Fruit fly (Drosophila melanogaster): ENCODE measurements around the gene Alr.
A peak's percentile ranks its signal among the peaks of the same experiment; 100 is the strongest.

Alr gene

DNA sequence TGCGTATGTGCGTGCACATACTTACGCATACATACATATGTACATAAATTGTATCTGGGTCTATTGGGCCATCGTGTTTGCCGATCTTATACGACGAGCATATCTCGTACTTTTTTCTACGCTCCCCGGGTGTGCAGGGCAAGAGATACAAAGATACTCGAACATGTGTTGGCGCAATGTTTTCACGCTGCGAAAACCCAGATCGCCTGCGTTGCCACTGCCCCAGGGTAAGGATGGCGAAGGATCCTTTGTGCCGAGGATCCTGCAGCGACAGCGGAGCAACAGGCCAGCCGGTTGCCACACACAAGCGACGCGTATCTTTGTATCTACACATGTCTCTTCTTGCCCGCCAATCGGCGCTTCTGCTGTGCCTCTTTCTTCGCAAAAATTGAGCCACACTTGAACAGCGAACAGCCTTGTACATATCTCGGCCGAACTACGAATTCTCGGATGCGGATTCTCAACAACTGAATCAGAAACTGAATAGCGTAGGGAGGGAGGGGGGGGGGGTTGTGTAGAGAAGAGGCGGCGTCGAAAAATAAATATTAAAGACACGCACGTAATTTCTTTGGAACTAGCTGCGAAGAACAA lies 27.0 kb downstream of the Alr start (continued):
- TF ChIP-seq her (GFP tag; optimal IDR thresholded peaks at IDR 0.05) (no peak), CG7963 (GFP tag; IDR thresholded peaks at IDR 0.05; ENCODE audit: partially characterized antibody) (no peak), CG8388 (GFP tag; optimal IDR thresholded peaks at IDR 0.05) (no peak), CG31365 (tag; optimal IDR thresholded peaks at IDR 0.05) (no peak), CG8924 (tag; optimal IDR thresholded peaks at IDR 0.05) (peak; percentile 7), lab (GFP tag; optimal IDR thresholded peaks at IDR 0.05) (no peak), tgo (GFP tag; IDR thresholded peaks at IDR 0.05) (no peak), Oaz (GFP tag; IDR thresholded peaks at IDR 0.05) (no peak), pros (GFP tag; optimal IDR thresholded peaks at IDR 0.05) (peak; percentile 23), amos (GFP tag; IDR thresholded peaks at IDR 0.05; ENCODE audit: partially characterized antibody) (no peak), Deaf1 (tag; optimal IDR thresholded peaks at IDR 0.05) (peak; percentile 21), Stat92E (GFP tag; optimal IDR thresholded peaks at IDR 0.05) (peak in 1 of 3 experiments; percentile 35), Adf1 (GFP tag; IDR thresholded peaks at IDR 0.05) (no peak), Xbp1 (GFP tag; optimal IDR thresholded peaks at IDR 0.05) (no peak), ttk (GFP tag; IDR thresholded peaks at IDR 0.05) (no peak), B-H1 (GFP tag; IDR thresholded peaks at IDR 0.05) (no peak)

DNA sequence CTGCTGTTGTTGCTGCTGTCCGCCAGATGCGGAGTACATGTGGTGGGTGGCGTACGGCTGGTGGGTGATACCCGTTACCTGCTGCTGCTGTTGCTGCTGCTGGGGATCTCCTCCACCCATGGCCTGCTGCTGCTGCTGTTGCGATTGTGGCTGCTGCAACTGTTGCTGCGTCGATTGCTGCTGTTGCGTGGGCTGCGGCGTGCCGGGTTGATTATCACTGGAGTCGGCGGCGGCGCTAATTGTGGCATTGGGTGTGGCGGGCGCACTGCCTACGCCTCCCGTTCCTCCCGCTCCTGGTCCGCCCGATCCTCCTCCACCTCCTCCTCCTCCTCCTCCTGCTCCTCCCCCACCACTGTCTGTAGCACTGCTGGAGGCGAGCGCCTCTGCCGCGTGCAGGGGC lies 33.7 kb downstream of the Alr start:
- TF ChIP-seq CG2202 (tag; optimal IDR thresholded peaks at IDR 0.05) (no peak), CG3163 (GFP tag; optimal IDR thresholded peaks at IDR 0.05) (no peak), abd-A (tag; optimal IDR thresholded peaks at IDR 0.05) (no peak), CG17912 (GFP tag; optimal IDR thresholded peaks at IDR 0.05) (no peak), repo (GFP tag; optimal IDR thresholded peaks at IDR 0.05) (no peak), psq (GFP tag; optimal IDR thresholded peaks at IDR 0.05) (no peak), prd (optimal IDR thresholded peaks at IDR 0.05) (no peak), prd (GFP tag; IDR thresholded peaks at IDR 0.05) (peak; percentile 5; the same call in 1 of the 3 replicates), CG8478 (optimal IDR thresholded peaks at IDR 0.05) (peak; percentile 61), sd (tag; optimal IDR thresholded peaks at IDR 0.05) (no peak), Blimp-1 (GFP tag; optimal IDR thresholded peaks at IDR 0.05) (no peak), fd3F (GFP tag; optimal IDR thresholded peaks at IDR 0.05) (no peak), CG3995 (GFP tag; optimal IDR thresholded peaks at IDR 0.05) (no peak), nmo (GFP tag; optimal IDR thresholded peaks at IDR 0.05) (no peak), Gsc (GFP tag; IDR thresholded peaks at IDR 0.05) (no peak), vfl (GFP tag; optimal IDR thresholded peaks at IDR 0.05) (no peak), CG7357 (GFP tag; IDR thresholded peaks at IDR 0.05) (no peak), chinmo (GFP tag; IDR thresholded peaks at IDR 0.05; ENCODE audit: partially characterized antibody) (no peak)

DNA sequence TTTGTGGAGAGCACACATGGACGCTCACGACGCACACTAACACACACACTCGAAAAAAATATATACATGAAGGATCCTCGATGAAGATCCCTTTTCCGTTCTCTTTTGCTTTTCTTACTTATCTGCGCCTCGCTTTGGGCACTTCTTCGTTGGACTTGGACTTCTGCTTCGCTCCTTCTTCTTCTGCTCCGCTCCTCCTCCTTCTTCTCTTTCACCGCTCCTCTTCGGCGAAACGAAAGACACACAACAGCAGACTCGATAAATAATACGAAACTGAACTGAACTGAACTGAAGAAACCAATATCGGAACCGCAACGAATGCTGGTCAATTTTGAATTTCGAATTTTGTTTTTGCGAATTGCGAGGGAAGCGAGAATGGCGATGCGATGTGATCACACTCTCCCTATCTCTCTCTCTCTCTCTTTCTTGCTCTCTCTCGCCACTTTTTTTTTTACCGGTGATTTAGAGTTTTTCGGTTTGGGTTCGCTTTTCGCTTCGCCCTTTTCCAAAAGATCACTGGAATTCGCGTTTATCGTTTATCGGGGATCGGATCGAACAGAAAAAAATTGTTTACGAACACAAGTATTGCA lies 34.7 kb downstream of the Alr start:
- no peak for TF ChIP-seq sens-2 (GFP tag; IDR thresholded peaks at IDR 0.05)
- no peak for TF ChIP-seq her (GFP tag; optimal IDR thresholded peaks at IDR 0.05)
- TF ChIP-seq CG10147 (GFP tag; optimal IDR thresholded peaks at IDR 0.05) = no peak
- peak in 1 of 2 experiments; percentile 17 for TF ChIP-seq Trl (optimal IDR thresholded peaks at IDR 0.05)
- no peak for TF ChIP-seq Trl (GFP tag; optimal IDR thresholded peaks at IDR 0.05)
- no peak for TF ChIP-seq CG8281 (tag; optimal IDR thresholded peaks at IDR 0.05)
- TF ChIP-seq CG15479 (GFP tag; optimal IDR thresholded peaks at IDR 0.05) = peak; percentile 50
- TF ChIP-seq CG1602 (GFP tag; optimal IDR thresholded peaks at IDR 0.05) = no peak
- TF ChIP-seq BtbVII (GFP tag; optimal IDR thresholded peaks at IDR 0.05) = no peak
- peak; percentile 25 for TF ChIP-seq CG1832 (GFP tag; optimal IDR thresholded peaks at IDR 0.05)
- no peak for TF ChIP-seq Fer1 (GFP tag; optimal IDR thresholded peaks at IDR 0.05)
- TF ChIP-seq CG8924 (tag; optimal IDR thresholded peaks at IDR 0.05) = no peak
- peak; percentile 43 for TF ChIP-seq zf30C (GFP tag; optimal IDR thresholded peaks at IDR 0.05)
- peak; percentile 44 for TF ChIP-seq sqz (GFP tag; optimal IDR thresholded peaks at IDR 0.05)
- no peak for TF ChIP-seq CG10654 (GFP tag; optimal IDR thresholded peaks at IDR 0.05)
- no peak for TF ChIP-seq CG12659 (GFP tag; optimal IDR thresholded peaks at IDR 0.05)
- TF ChIP-seq mld (GFP tag; IDR thresholded peaks at IDR 0.05; ENCODE audit: partially characterized antibody) = no peak
